Worm (Caenorhabditis elegans): ENCODE data around the gene snu-66.

Gene snu-66

DNA sequence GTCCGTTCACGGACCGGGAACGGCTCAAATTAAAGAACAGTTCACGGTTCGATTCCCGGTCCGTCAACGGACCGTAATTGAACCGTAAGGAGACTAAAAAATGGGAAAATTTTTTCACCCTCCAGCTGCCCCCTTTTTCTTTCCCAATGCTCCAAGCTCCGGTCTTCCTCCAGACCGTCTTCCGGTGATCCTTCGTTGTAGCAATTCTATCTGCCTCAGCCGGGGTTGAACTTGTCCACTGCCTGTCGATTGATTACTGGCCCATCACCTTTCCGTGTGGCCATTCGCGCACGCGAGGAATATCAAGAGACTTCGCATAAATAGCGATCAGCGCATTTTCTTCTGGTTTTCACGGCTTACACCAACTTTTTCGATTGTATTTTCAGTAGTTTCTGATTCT lies 27.0 kb downstream of the snu-66 start (continued):
- peak; percentile 73; the same call in 1 of the 2 replicates for TF ChIP-seq nhr-41 (GFP tag; IDR thresholded peaks at IDR 0.05)

DNA sequence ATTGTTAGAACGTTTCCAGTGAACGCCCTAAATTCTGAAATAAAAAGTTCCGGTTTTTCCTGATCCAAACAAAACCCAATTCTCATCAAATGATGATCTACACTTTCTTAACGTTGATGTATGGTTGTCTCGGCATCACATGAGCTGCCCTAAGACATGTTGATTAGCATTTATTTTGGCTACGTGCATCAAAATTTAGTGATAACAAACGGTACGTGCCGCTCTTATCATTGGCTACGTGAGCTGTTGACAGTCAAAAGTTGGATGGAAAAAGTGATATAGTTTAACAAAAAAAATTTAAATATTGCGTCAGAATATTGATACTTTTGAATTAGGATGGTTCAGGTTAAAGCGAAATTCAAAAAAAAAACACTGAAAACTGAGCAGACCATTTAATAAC lies 27.5 kb downstream of the snu-66 start:
- TF ChIP-seq ceh-62 (tag; optimal IDR thresholded peaks at IDR 0.05) (no peak), F44E2.7 (GFP tag; IDR thresholded peaks at IDR 0.05) (no peak), daf-12 (tag; optimal IDR thresholded peaks at IDR 0.05) (no peak), dmd-6 (GFP tag; IDR thresholded peaks at IDR 0.05) (peak; percentile 66), hlh-30 (tag; optimal IDR thresholded peaks at IDR 0.05; ENCODE audit: insufficient read depth) (peak; percentile 40), daf-16 (GFP tag; optimal IDR thresholded peaks at IDR 0.05) (no peak), daf-16 (tag; optimal IDR thresholded peaks at IDR 0.05) (peak; percentile 97), aha-1 (tag) (peak; percentile 99), pqm-1 (tag; optimal IDR thresholded peaks at IDR 0.05) (peak; percentile 48), hif-1 (tag; optimal IDR thresholded peaks at IDR 0.05) (peak in 1 of 2 experiments; percentile 70)

- TF ChIP-seq nhr-76 (tag; optimal IDR thresholded peaks at IDR 0.05) (no peak), ama-1 (optimal IDR thresholded peaks at IDR 0.05) (peak; percentile 37), ceh-44 (GFP tag; IDR thresholded peaks at IDR 0.05) (no peak), mep-1 (tag; optimal IDR thresholded peaks at IDR 0.05) (no peak), unc-62 (GFP tag; optimal IDR thresholded peaks at IDR 0.05 in 1 of 2) (peak in 1 of 2 experiments; percentile 48), unc-62 (tag; optimal IDR thresholded peaks at IDR 0.05) (no peak), F44E2.7 (GFP tag; IDR thresholded peaks at IDR 0.05) (no peak), daf-16 (GFP tag; optimal IDR thresholded peaks at IDR 0.05) (no peak), daf-16 (tag; optimal IDR thresholded peaks at IDR 0.05) (peak; percentile 74), egl-27 (tag; optimal IDR thresholded peaks at IDR 0.05) (no peak), F37D6.2 (tag; optimal IDR thresholded peaks at IDR 0.05) (no peak)
Observed at ce11 chrV:7547479-7547878, 28.0 kb downstream of the snu-66 start, which contains the start of gene ftn-1. TSS of gene ftn-1 (minus strand) at chrV:7547579.

DNA sequence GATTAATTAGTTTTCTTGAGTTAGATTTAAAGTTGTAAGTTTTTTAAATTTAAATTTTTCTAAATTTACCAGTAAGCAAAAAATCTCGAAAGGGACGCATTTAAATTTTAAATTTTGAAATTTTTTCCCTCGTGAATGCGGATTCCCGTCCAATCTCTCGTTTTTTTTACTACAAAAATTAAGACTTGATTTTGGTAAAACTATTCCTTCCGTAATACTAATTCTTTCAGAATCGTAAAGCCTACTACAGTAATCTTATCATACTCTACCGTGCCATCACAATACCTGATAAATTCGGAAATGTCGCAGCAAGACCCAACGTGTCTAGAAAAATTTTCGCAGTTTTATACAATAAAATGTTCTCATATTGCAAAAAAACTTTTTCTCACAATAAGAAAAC lies 30.3 kb downstream of the snu-66 start, which contains the start of the genes C54F6.19 and nhx-3:
Gene C54F6.19 (plus strand): TSS at position 301 of the 400 bp plus-strand sequence.
Gene nhx-3 (minus strand): TSS at position 337 of the 400 bp plus-strand sequence.
- TF ChIP-seq php-3 (GFP tag; IDR thresholded peaks at IDR 0.05) (no peak), attf-4 (tag; optimal IDR thresholded peaks at IDR 0.05) (no peak), snpc-1.2 (GFP tag; IDR thresholded peaks at IDR 0.05) (no peak), lin-29 (GFP tag; IDR thresholded peaks at IDR 0.05) (no peak), dmd-9 (GFP tag; IDR thresholded peaks at IDR 0.05) (no peak), Y5F2A.4 (GFP tag; optimal IDR thresholded peaks at IDR 0.05) (no peak), nhr-48 (tag; optimal IDR thresholded peaks at IDR 0.05) (no peak), mep-1 (tag; optimal IDR thresholded peaks at IDR 0.05) (no peak), ceh-32 (tag; optimal IDR thresholded peaks at IDR 0.05; ENCODE audit: poor library complexity) (no peak), lir-3 (tag; optimal IDR thresholded peaks at IDR 0.05) (no peak), unc-62 (GFP tag; optimal IDR thresholded peaks at IDR 0.05 in 1 of 2) (no peak), unc-62 (tag; optimal IDR thresholded peaks at IDR 0.05) (no peak), lin-13 (GFP tag; optimal IDR thresholded peaks at IDR 0.05) (no peak), nhr-77 (tag; optimal IDR thresholded peaks at IDR 0.05) (no peak), lin-38 (GFP tag; IDR thresholded peaks at IDR 0.05) (no peak), aha-1 (tag) (no peak), ama-1 (optimal IDR thresholded peaks at IDR 0.05) (no peak), zag-1 (tag; optimal IDR thresholded peaks at IDR 0.05) (no peak), tag-97 (GFP tag; IDR thresholded peaks at IDR 0.05) (no peak), dve-1 (tag; optimal IDR thresholded peaks at IDR 0.05; ENCODE audit: insufficient read depth) (no peak)

DNA sequence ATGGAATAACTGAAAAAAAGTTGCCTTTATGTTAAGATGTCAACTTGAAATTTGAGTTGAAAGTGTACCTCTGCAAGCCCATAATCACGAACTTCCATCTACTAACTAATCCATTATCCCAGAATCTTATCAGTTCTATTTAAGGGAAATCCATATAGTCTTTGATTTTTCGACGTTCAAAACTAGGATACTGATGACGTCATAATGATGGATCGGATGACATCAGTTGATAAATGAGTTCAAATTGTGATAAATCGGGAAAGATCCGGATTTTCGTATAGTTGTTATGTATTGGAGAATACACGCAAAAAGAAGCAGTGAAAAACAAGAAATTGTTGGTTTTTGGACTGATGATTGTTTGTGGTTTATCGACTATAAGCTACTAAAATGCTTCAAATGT lies 31.7 kb downstream of the snu-66 start:
- TF ChIP-seq ceh-62 (tag; optimal IDR thresholded peaks at IDR 0.05) = no peak
- no peak for TF ChIP-seq cey-2 (tag; optimal IDR thresholded peaks at IDR 0.05; ENCODE audit: borderline replicate concordance, insufficient read depth)
- TF ChIP-seq mdl-1 (tag; optimal IDR thresholded peaks at IDR 0.05) = peak in 1 of 2 experiments; percentile 8
- peak in 1 of 2 experiments; percentile 87 for TF ChIP-seq unc-62 (GFP tag; optimal IDR thresholded peaks at IDR 0.05 in 1 of 2)
- no peak for TF ChIP-seq unc-62 (tag; optimal IDR thresholded peaks at IDR 0.05)
- TF ChIP-seq mep-1 (tag; optimal IDR thresholded peaks at IDR 0.05) = no peak
- peak; percentile 79 for TF ChIP-seq nhr-48 (tag; optimal IDR thresholded peaks at IDR 0.05)
- TF ChIP-seq nhr-28 (tag; optimal IDR thresholded peaks at IDR 0.05) = peak; percentile 10
- TF ChIP-seq egl-27 (tag; optimal IDR thresholded peaks at IDR 0.05) = no peak

All from whole organism, L4 larva.